Worm (Caenorhabditis elegans) whole organism, late embryonic: Measurements from ENCODE around the gene K03B4.4.

ENCODE experiments used
- ceh-34 ChIP-seq: sonication (generic microtip); optimal IDR thresholded peaks from 2 replicates; lab custom pipeline; 2016; ENCODE audit warnings: mild to moderate bottlenecking, missing genetic modification characterization, missing compliant biosample characterization
- ceh-48 ChIP-seq: sonication (generic microtip); optimal IDR thresholded peaks from 2 replicates; lab custom pipeline; 2016; ENCODE audit warnings: missing genetic modification characterization, inconsistent platforms, missing compliant biosample characterization
- dve-1 ChIP-seq: sonication (generic microtip); optimal IDR thresholded peaks from 2 replicates; lab custom pipeline; 2017; ENCODE audit warnings: antibody characterized with exemption, mild to moderate bottlenecking, missing genetic modification characterization, missing compliant biosample characterization
- fkh-10 ChIP-seq: fragments of 150-350 bp; optimal IDR thresholded peaks from 2 replicates; lab custom pipeline; 2014; ENCODE audit warnings: missing biosample characterization, missing genetic modification reagents, missing genetic modification characterization
- hlh-30 ChIP-seq: sonication (generic microtip); optimal IDR thresholded peaks from 2 replicates; lab custom pipeline; 2017; ENCODE audit warnings: antibody characterized with exemption, missing genetic modification characterization, missing compliant biosample characterization; ENCODE audit not compliant: insufficient read depth
- hlh-8 ChIP-seq: sonication (generic microtip); optimal IDR thresholded peaks from 2 replicates; lab custom pipeline; 2016; ENCODE audit warnings: missing genotype, missing genetic modification characterization, missing compliant biosample characterization
- pqm-1 ChIP-seq: sonication (generic microtip); optimal IDR thresholded peaks from 2 replicates; lab custom pipeline; 2016; ENCODE audit warnings: missing genetic modification characterization, missing compliant biosample characterization

- TF ChIP-seq ceh-34 (tag; lab: Kevin White, UChicago) (no peak), pqm-1 (tag; lab: Kevin White, UChicago) (no peak), hlh-30 (tag; lab: Kevin White, UChicago) (no peak), dve-1 (tag; lab: Kevin White, UChicago) (no peak), ceh-48 (no peak), fkh-10 (no peak), hlh-8 (tag; lab: Kevin White, UChicago) (no peak)
These were observed 34.4 kb upstream of the K03B4.4 start for ce11 chrV:4647279-4647819.
